Worm (Caenorhabditis elegans) whole organism, dauer: Measurements from ENCODE around the gene E03H12.7.
"Not testable (repeated sequence)": the region's sequence is repeated elsewhere in the genome, so short reads cannot be mapped to it uniquely, and the experiment has no call there.

Experiments
- unc-62 ChIP-seq: sonication (generic microtip); optimal IDR thresholded peaks from 2 replicates; lab custom pipeline; 2017; ENCODE audit warnings: missing biosample characterization, missing genetic modification reagents, missing genetic modification characterization

The E03H12.7 gene

ce11 chrIV:4988531-4988930, at the start of gene E03H12.7:
TSS of gene E03H12.7 (minus strand) at chrIV:4988631.
- no peak for TF ChIP-seq unc-62 (GFP tag; lab: Kevin White, UChicago)

- TF ChIP-seq unc-62 (GFP tag; lab: Kevin White, UChicago): no peak
Measured at ce11 chrIV:5037489-5037888, 49.1 kb upstream of the E03H12.7 start, which contains the start of gene C09B9.1. TSS of gene C09B9.1 (plus strand) at chrIV:5037789.

- no peak for TF ChIP-seq unc-62 (GFP tag; lab: Kevin White, UChicago)
Measured at ce11 chrIV:5033276-5033675, 44.8 kb upstream of the E03H12.7 start, which contains the start of gene C09B9.4. TSS of gene C09B9.4 (minus strand) at chrIV:5033376.

ce11 chrIV:5031346-5031745, 42.9 kb upstream of the E03H12.7 start:
- no peak for TF ChIP-seq unc-62 (GFP tag; lab: Kevin White, UChicago)

ce11 chrIV:5028978-5029377, 40.5 kb upstream of the E03H12.7 start, which contains the start of the genes best-6 and C09B9.2:
TSS of gene best-6 (minus strand) at chrIV:5029078.
TSS of gene C09B9.2 (plus strand) at chrIV:5029291.
- no peak for TF ChIP-seq unc-62 (GFP tag; lab: Kevin White, UChicago)

ce11 chrIV:5025646-5026045, 37.2 kb upstream of the E03H12.7 start, which contains the start of gene C09B9.85:
TSS of gene C09B9.85 (minus strand) at chrIV:5025746.
- no peak for TF ChIP-seq unc-62 (GFP tag; lab: Kevin White, UChicago)

ce11 chrIV:5020533-5020932, 32.1 kb upstream of the E03H12.7 start, which contains the start of gene T28H11.8:
TSS of gene T28H11.8 (minus strand) at chrIV:5020633.
- no peak for TF ChIP-seq unc-62 (GFP tag; lab: Kevin White, UChicago)

- TF ChIP-seq unc-62 (GFP tag; lab: Kevin White, UChicago): not testable (repeated sequence)
Measured at ce11 chrIV:5017075-5017474, 28.6 kb upstream of the E03H12.7 start, which contains the start of gene T28H11.7. TSS of gene T28H11.7 (minus strand) at chrIV:5017175.

- not testable (repeated sequence) for TF ChIP-seq unc-62 (GFP tag; lab: Kevin White, UChicago)
Measured at ce11 chrIV:5016461-5016860, 28.0 kb upstream of the E03H12.7 start, which contains the start of gene ssq-4. TSS of gene ssq-4 (plus strand) at chrIV:5016479.

ce11 chrIV:5012241-5012640, 23.8 kb upstream of the E03H12.7 start, which contains the start of gene srm-1:
TSS of gene srm-1 (plus strand) at chrIV:5012541.
- no peak for TF ChIP-seq unc-62 (GFP tag; lab: Kevin White, UChicago)

ce11 chrIV:5008378-5008777, 19.9 kb upstream of the E03H12.7 start, which contains the start of gene srm-2:
TSS of gene srm-2 (plus strand) at chrIV:5008678.
- TF ChIP-seq unc-62 (GFP tag; lab: Kevin White, UChicago): no peak

ce11 chrIV:5005154-5005553, 16.7 kb upstream of the E03H12.7 start:
- no peak for TF ChIP-seq unc-62 (GFP tag; lab: Kevin White, UChicago)

- TF ChIP-seq unc-62 (GFP tag; lab: Kevin White, UChicago): no peak
Measured at ce11 chrIV:5002448-5002847, 14.0 kb upstream of the E03H12.7 start, which contains the start of gene pes-1. TSS of gene pes-1 (plus strand) at chrIV:5002748.

- TF ChIP-seq unc-62 (GFP tag; lab: Kevin White, UChicago): no peak
Measured at ce11 chrIV:4996956-4997355, 8.5 kb upstream of the E03H12.7 start.

- no peak for TF ChIP-seq unc-62 (GFP tag; lab: Kevin White, UChicago)
Measured at ce11 chrIV:4995842-4996241, 7.4 kb upstream of the E03H12.7 start, which contains the start of gene ssq-2. TSS of gene ssq-2 (plus strand) at chrIV:4996142.

- no peak for TF ChIP-seq unc-62 (GFP tag; lab: Kevin White, UChicago)
Measured at ce11 chrIV:4993128-4993527, 4.7 kb upstream of the E03H12.7 start.

- TF ChIP-seq unc-62 (GFP tag; lab: Kevin White, UChicago): no peak
Measured at ce11 chrIV:4992089-4992488, 3.7 kb upstream of the E03H12.7 start, which contains the start of gene str-162. TSS of gene str-162 (plus strand) at chrIV:4992389.
